Worm (Caenorhabditis elegans) whole organism, L3 larva: ENCODE results near the gene srz-56.

ENCODE experiments used
- R02D3.7 ChIP-seq: fragments of 150-350 bp; optimal IDR thresholded peaks from 2 replicates; lab custom pipeline; 2014; ENCODE audit warnings: missing biosample characterization, missing genetic modification characterization
- ama-1 ChIP-seq: fragments of 150-350 bp; optimal IDR thresholded peaks from 2 replicates; lab custom pipeline; 2018
- elt-2 ChIP-seq: sonication (generic microtip); optimal IDR thresholded peaks from 2 replicates; lab custom pipeline; 2016; ENCODE audit warnings: missing genetic modification reagents, mild to moderate bottlenecking, missing genetic modification characterization, missing compliant biosample characterization
- hmg-11 ChIP-seq: sonication (generic microtip); optimal IDR thresholded peaks from 2 replicates; lab custom pipeline; 2016; ENCODE audit warnings: missing genetic modification characterization, missing compliant biosample characterization
- nhr-25 ChIP-seq: sonication (generic microtip); optimal IDR thresholded peaks from 2 replicates; lab custom pipeline; 2017; ENCODE audit warnings: missing biosample characterization, missing genetic modification characterization
- nhr-67 ChIP-seq: fragments of 150-350 bp; optimal IDR thresholded peaks from 2 replicates; lab custom pipeline; 2014; ENCODE audit warnings: missing biosample characterization, missing genetic modification characterization
- snpc-4 ChIP-seq: fragments of 150-350 bp; optimal IDR thresholded peaks from 2 replicates; lab custom pipeline; 2014; ENCODE audit warnings: missing biosample characterization, missing genetic modification characterization

- TF ChIP-seq R02D3.7 (tag; lab: Kevin White, UChicago), result no peak
- TF ChIP-seq hmg-11, result no peak
- TF ChIP-seq nhr-67, result no peak
- TF ChIP-seq ama-1 (lab: Kevin White, UChicago), result no peak
- TF ChIP-seq nhr-25 (tag; lab: Kevin White, UChicago), result no peak
- TF ChIP-seq elt-2 (tag; lab: Kevin White, UChicago), result no peak
- no peak for TF ChIP-seq snpc-4 (tag; lab: Kevin White, UChicago)
Measured at ce11 chrIII:2258863-2259262, 18.3 kb downstream of the srz-56 start, which contains the start of gene fbxa-43.
